Worm (Caenorhabditis elegans) whole organism, midembryonic: ENCODE data around the gene ksr-1.

Experiments used
- flt-1 ChIP-seq: fragments of 200-800 bp; sonication (Bioruptor generic); IDR thresholded peaks from 2 replicates; pipeline ENCODE4 v1.3.6; 2022; ENCODE audit warnings: missing genetic modification characterization, missing compliant biosample characterization
- klf-2 ChIP-seq: fragments of 200-800 bp; sonication (Bioruptor generic); conservative IDR thresholded peaks from 2 replicates; pipeline ENCODE4 v1.3.6; 2022; ENCODE audit warnings: missing genetic modification reagents, missing genetic modification characterization, missing compliant biosample characterization
- ref-1 ChIP-seq: fragments of 200-800 bp; sonication (Bioruptor generic); conservative IDR thresholded peaks from 2 replicates; pipeline ENCODE4 v1.3.6; 2022; ENCODE audit warnings: missing genetic modification reagents, missing genetic modification characterization, missing compliant biosample characterization
- tab-1 ChIP-seq: fragments of 200-800 bp; sonication (Bioruptor generic); IDR thresholded peaks from 2 replicates; pipeline ENCODE4 v1.3.6; 2022; ENCODE audit warnings: missing genetic modification characterization, missing compliant biosample characterization
- ztf-23 ChIP-seq: fragments of 200-800 bp; sonication (Bioruptor generic); IDR thresholded peaks from 2 replicates; pipeline ENCODE4 v1.3.6; 2022; ENCODE audit warnings: missing genetic modification reagents, missing genetic modification characterization, missing compliant biosample characterization

DNA sequence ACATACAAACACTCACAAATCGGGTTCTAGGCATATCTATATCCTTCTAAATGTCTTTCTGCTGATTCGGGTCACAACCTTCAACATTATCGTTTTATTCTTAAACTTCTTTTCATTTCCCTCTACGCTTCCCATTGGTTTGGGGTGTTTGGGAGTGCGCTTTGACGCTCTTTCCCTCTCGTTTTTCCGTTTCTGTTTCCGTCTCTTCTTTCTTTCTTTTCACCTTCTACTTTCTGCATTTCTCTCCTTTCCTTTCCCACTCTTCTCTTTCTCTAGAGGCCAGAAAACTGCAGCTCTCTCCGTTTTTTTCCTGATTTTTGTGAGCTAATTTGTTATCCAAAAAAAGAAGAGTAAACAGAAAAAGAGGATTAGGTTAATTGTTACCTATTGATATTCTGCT, 1.4 kb downstream of the ksr-1 start:
- TF ChIP-seq klf-2 (GFP tag; lab: Robert Waterston, UW) (no peak), flt-1 (GFP tag; lab: Robert Waterston, UW) (no peak), tab-1 (GFP tag; lab: Robert Waterston, UW) (no peak), ref-1 (GFP tag; lab: Robert Waterston, UW) (no peak), ztf-23 (GFP tag; lab: Robert Waterston, UW) (no peak)
